Worm (Caenorhabditis elegans): ENCODE measurements around the gene sgn-1.

- no peak for TF ChIP-seq ztf-7 (tag; optimal IDR thresholded peaks at IDR 0.05)
- peak in 1 of 2 experiments; percentile 47 for TF ChIP-seq unc-62 (GFP tag; optimal IDR thresholded peaks at IDR 0.05 in 1 of 2)
- TF ChIP-seq unc-62 (tag; optimal IDR thresholded peaks at IDR 0.05), result no peak
- TF ChIP-seq ceh-62 (tag; optimal IDR thresholded peaks at IDR 0.05), result no peak
- no peak for TF ChIP-seq jun-1 (tag; optimal IDR thresholded peaks at IDR 0.05)
- TF ChIP-seq aly-2 (tag; optimal IDR thresholded peaks at IDR 0.05), result no peak
- TF ChIP-seq lin-15B (tag; optimal IDR thresholded peaks at IDR 0.05), result no peak
- no peak for TF ChIP-seq lin-13 (GFP tag; optimal IDR thresholded peaks at IDR 0.05)
- TF ChIP-seq snpc-1.2 (GFP tag; IDR thresholded peaks at IDR 0.05), result no peak
Measured at ce11 chrII:8751042-8751441, 32.4 kb downstream of the sgn-1 start.
